Fruit fly (Drosophila melanogaster) whole organism, embryonic: ENCODE data around the gene Snx17.

Experiments
- Abd-B ChIP-seq: fragments of 200-800 bp; sonication (Bioruptor generic); optimal IDR thresholded peaks from 2 replicates; lab custom pipeline; 2018; ENCODE audit warnings: missing biosample characterization, mild to moderate bottlenecking, missing genetic modification characterization, moderate library complexity
- Ada2b ChIP-seq: fragments of 200-800 bp; sonication (Bioruptor generic); IDR thresholded peaks from 2 replicates; pipeline ENCODE4 v1.3.6; 2022; ENCODE audit warnings: missing biosample characterization, missing genetic modification characterization
- CG11723 ChIP-seq: fragments of 200-800 bp; sonication (Bioruptor generic); optimal IDR thresholded peaks from 2 replicates; lab custom pipeline; 2017; ENCODE audit warnings: missing biosample characterization, mild to moderate bottlenecking, missing genetic modification characterization
- CG14050 ChIP-seq: fragments of 200-800 bp; sonication (Bioruptor generic); IDR thresholded peaks from 3 replicates; pipeline ENCODE4 v1.3.6; 2022; ENCODE audit warnings: missing biosample characterization, missing genetic modification characterization
- CG15011 ChIP-seq: fragments of 200-800 bp; sonication (Bioruptor generic); optimal IDR thresholded peaks from 3 replicates; lab custom pipeline; 2018; ENCODE audit warnings: missing biosample characterization, mild to moderate bottlenecking, missing genetic modification characterization
- CG15601 ChIP-seq: fragments of 200-800 bp; sonication (Bioruptor generic); optimal IDR thresholded peaks from 3 replicates; lab custom pipeline; 2019; ENCODE audit warnings: missing biosample characterization, mild to moderate bottlenecking, missing genetic modification characterization, moderate library complexity
- CG16779 ChIP-seq: fragments of 200-800 bp; sonication (Bioruptor generic); IDR thresholded peaks from 2 replicates; pipeline ENCODE4 v1.3.6; 2022; ENCODE audit warnings: missing biosample characterization, missing genetic modification characterization
- CG17612 ChIP-seq: fragments of 200-800 bp; sonication (Bioruptor generic); IDR thresholded peaks from 2 replicates; pipeline ENCODE4 v1.3.6; 2022; ENCODE audit warnings: missing biosample characterization, missing genetic modification characterization
- CG32532 ChIP-seq: fragments of 200-800 bp; sonication (Bioruptor generic); IDR thresholded peaks from 2 replicates; pipeline ENCODE4 v1.3.6; 2022; ENCODE audit warnings: missing biosample characterization, missing genetic modification characterization
- CG3726 ChIP-seq: fragments of 200-800 bp; sonication (Bioruptor generic); IDR thresholded peaks from 3 replicates; pipeline ENCODE4, ENCODE4 v1.3.6; 2022; ENCODE audit warnings: missing biosample characterization, missing genetic modification characterization
- CG4424 ChIP-seq: fragments of 200-800 bp; sonication (Bioruptor generic); optimal IDR thresholded peaks from 3 replicates; lab custom pipeline; 2016; ENCODE audit warnings: missing biosample characterization, missing genetic modification characterization
- CG5180 ChIP-seq: fragments of 200-800 bp; sonication (Bioruptor generic); optimal IDR thresholded peaks from 3 replicates; lab custom pipeline; 2017; ENCODE audit warnings: missing biosample characterization, missing genetic modification characterization, mild to moderate bottlenecking, moderate library complexity, missing genetic modification reagents
- CG5245 ChIP-seq: fragments of 200-800 bp; sonication (Bioruptor generic); optimal IDR thresholded peaks from 3 replicates; lab custom pipeline; 2016; ENCODE audit warnings: missing biosample characterization, missing genetic modification characterization
- CG7372 ChIP-seq: fragments of 200-800 bp; sonication (Bioruptor generic); IDR thresholded peaks from 2 replicates; pipeline ENCODE4 v1.3.6; 2022; ENCODE audit warnings: missing biosample characterization, missing genetic modification characterization
- CG8944 ChIP-seq: fragments of 200-800 bp; sonication (Bioruptor generic); optimal IDR thresholded peaks from 3 replicates; lab custom pipeline; 2016; ENCODE audit warnings: missing biosample characterization, missing genetic modification characterization
- CG9932 ChIP-seq: fragments of 200-800 bp; sonication (Bioruptor generic); IDR thresholded peaks from 2 replicates; pipeline ENCODE4 v1.3.6; 2022; ENCODE audit warnings: missing biosample characterization, missing genetic modification characterization
- Chrac-16 ChIP-seq: fragments of 200-800 bp; sonication (Bioruptor generic); optimal IDR thresholded peaks from 3 replicates; lab custom pipeline; 2016; ENCODE audit warnings: missing biosample characterization, missing genetic modification characterization
- CkIIα-i1 ChIP-seq: fragments of 200-800 bp; sonication (Bioruptor generic); IDR thresholded peaks from 2 replicates; pipeline ENCODE4 v1.3.6; 2022; ENCODE audit warnings: missing biosample characterization, missing genetic modification characterization
- Dad ChIP-seq: fragments of 200-800 bp; sonication (Bioruptor generic); optimal IDR thresholded peaks from 3 replicates; lab custom pipeline; 2016; ENCODE audit warnings: missing biosample characterization, missing genetic modification characterization
- Dip2 ChIP-seq: fragments of 200-800 bp; sonication (Bioruptor generic); IDR thresholded peaks from 2 replicates; pipeline ENCODE4 v1.3.6; 2022; ENCODE audit warnings: missing biosample characterization, missing genetic modification characterization
- Dll ChIP-seq: fragments of 200-800 bp; sonication (Bioruptor generic); IDR thresholded peaks from 4 replicates; pipeline ENCODE4 v1.3.6; 2022; ENCODE audit warnings: missing biosample characterization, missing genetic modification characterization; ENCODE audit not compliant: partially characterized antibody
- Dp ChIP-seq: fragments of 200-800 bp; sonication (Bioruptor generic); optimal IDR thresholded peaks from 2 replicates; lab custom pipeline; 2018; ENCODE audit warnings: missing biosample characterization, mild to moderate bottlenecking, missing genetic modification characterization, moderate library complexity
- Gsc ChIP-seq: fragments of 200-800 bp; sonication (Bioruptor generic); IDR thresholded peaks from 2 replicates; pipeline ENCODE4 v1.3.6; 2022; ENCODE audit warnings: missing biosample characterization, missing genetic modification characterization
- Hmr ChIP-seq: fragments of 200-800 bp; sonication (Bioruptor generic); optimal IDR thresholded peaks from 3 replicates; lab custom pipeline; 2017; ENCODE audit warnings: mild to moderate bottlenecking, missing biosample characterization, missing genetic modification reagents, missing genetic modification characterization
- Hr3 ChIP-seq: fragments of 200-800 bp; sonication (Bioruptor generic); optimal IDR thresholded peaks from 3 replicates; lab custom pipeline; 2016; ENCODE audit warnings: missing biosample characterization, missing genetic modification characterization
- MESR4 ChIP-seq: fragments of 200-800 bp; sonication (Bioruptor generic); optimal IDR thresholded peaks from 2 replicates; lab custom pipeline; 2018; ENCODE audit warnings: missing biosample characterization, mild to moderate bottlenecking, missing genetic modification characterization, moderate library complexity
- NFAT ChIP-seq: fragments of 200-800 bp; sonication (Bioruptor generic); IDR thresholded peaks from 2 replicates; pipeline ENCODE4 v1.3.6; 2022; ENCODE audit warnings: missing biosample characterization, missing genetic modification characterization
- Nf-YB ChIP-seq: fragments of 200-800 bp; sonication (Bioruptor generic); optimal IDR thresholded peaks from 3 replicates; lab custom pipeline; 2019; ENCODE audit warnings: missing biosample characterization, mild to moderate bottlenecking, missing genetic modification characterization, moderate library complexity
- Rfx ChIP-seq: fragments of 200-800 bp; sonication (Bioruptor generic); IDR thresholded peaks from 2 replicates; pipeline ENCODE4 v1.3.6; 2022; ENCODE audit warnings: missing biosample characterization, missing genetic modification characterization
- Ssrp ChIP-seq: fragments of 200-800 bp; sonication (Bioruptor generic); optimal IDR thresholded peaks from 2 replicates; lab custom pipeline; 2018; ENCODE audit warnings: missing biosample characterization, mild to moderate bottlenecking, missing genetic modification characterization, moderate library complexity
- Taf1 ChIP-seq: fragments of 200-800 bp; sonication (Bioruptor generic); IDR thresholded peaks from 2 replicates; pipeline ENCODE4 v1.3.6; 2022; ENCODE audit warnings: missing biosample characterization, missing genetic modification characterization
- Tbp ChIP-seq: fragments of >200 bp; optimal IDR thresholded peaks from 2 replicates; lab custom pipeline; 2018; ENCODE audit warnings: missing biosample characterization, missing genetic modification characterization
- Vsx1 ChIP-seq: fragments of 200-800 bp; sonication (Bioruptor generic); optimal IDR thresholded peaks from 2 replicates; lab custom pipeline; 2017; ENCODE audit warnings: missing biosample characterization, mild to moderate bottlenecking, missing genetic modification characterization, missing genetic modification reagents
- aop ChIP-seq: fragments of 200-800 bp; sonication (Bioruptor generic); IDR thresholded peaks from 2 replicates; pipeline ENCODE4 v1.3.6; 2022; ENCODE audit warnings: missing biosample characterization, missing genetic modification characterization
- cg ChIP-seq: fragments of 200-800 bp; sonication (Bioruptor generic); optimal IDR thresholded peaks from 3 replicates; lab custom pipeline; 2019; ENCODE audit warnings: missing biosample characterization, mild to moderate bottlenecking, missing genetic modification characterization, moderate library complexity
- chif ChIP-seq, 2 experiments: fragments of 200-800 bp; sonication (Bioruptor generic); optimal IDR thresholded peaks; 3 replicates each; lab custom pipeline; 2016; ENCODE audit warnings: missing biosample characterization in 2 of 2, missing genetic modification characterization in 2 of 2
- ci ChIP-seq: fragments of 200-800 bp; sonication (Bioruptor generic); IDR thresholded peaks from 3 replicates; pipeline ENCODE4 v1.3.6; 2022; ENCODE audit warnings: missing biosample characterization, missing genetic modification characterization
- ems ChIP-seq: fragments of 200-800 bp; sonication (Bioruptor generic); optimal IDR thresholded peaks from 3 replicates; lab custom pipeline; 2016; ENCODE audit warnings: missing biosample characterization, missing genetic modification characterization
- en ChIP-seq: fragments of 200-800 bp; sonication (Bioruptor generic); optimal IDR thresholded peaks from 2 replicates; lab custom pipeline; 2016; ENCODE audit warnings: missing biosample characterization, missing genetic modification characterization
- insv ChIP-seq, 2 experiments: fragments of 200-800 bp; sonication (Bioruptor generic); optimal IDR thresholded peaks; 3 replicates each; lab custom pipeline; 2016 to 2018; ENCODE audit warnings: missing biosample characterization in 2 of 2, missing genetic modification characterization in 2 of 2
- lbe ChIP-seq: fragments of 200-800 bp; sonication (Bioruptor generic); optimal IDR thresholded peaks from 2 replicates; lab custom pipeline; 2016; ENCODE audit warnings: missing biosample characterization, mild to moderate bottlenecking, missing genetic modification characterization
- pfk ChIP-seq: fragments of 200-800 bp; sonication (Bioruptor generic); optimal IDR thresholded peaks from 2 replicates; lab custom pipeline; 2018; ENCODE audit warnings: missing biosample characterization, mild to moderate bottlenecking, missing genetic modification characterization, moderate library complexity
- pros ChIP-seq: fragments of 200-800 bp; sonication (Bioruptor generic); optimal IDR thresholded peaks from 3 replicates; lab custom pipeline; 2019; ENCODE audit warnings: missing biosample characterization, mild to moderate bottlenecking, missing genetic modification characterization, moderate library complexity
- sens ChIP-seq: fragments of 200-800 bp; sonication (Bioruptor generic); peaks from one replicate; lab custom pipeline; 2016; ENCODE audit warnings: missing biosample characterization, missing genetic modification characterization
- sens-2 ChIP-seq: fragments of 200-800 bp; sonication (Bioruptor generic); IDR thresholded peaks from 2 replicates; pipeline ENCODE4 v1.3.6; 2022; ENCODE audit warnings: missing biosample characterization, missing genetic modification characterization
- slbo ChIP-seq: fragments of 200-800 bp; sonication (Bioruptor generic); IDR thresholded peaks from 2 replicates; pipeline ENCODE4 v1.3.6; 2022; ENCODE audit warnings: missing biosample characterization, missing genetic modification characterization
- sob ChIP-seq: fragments of 200-800 bp; sonication (Bioruptor generic); IDR thresholded peaks from 2 replicates; pipeline ENCODE4 v1.3.6; 2022; ENCODE audit warnings: missing biosample characterization, missing genetic modification characterization
- stwl ChIP-seq: fragments of 200-800 bp; sonication (Bioruptor generic); optimal IDR thresholded peaks from 3 replicates; lab custom pipeline; 2018; ENCODE audit warnings: missing biosample characterization, mild to moderate bottlenecking, missing genetic modification characterization, moderate library complexity
- trem ChIP-seq: fragments of 200-800 bp; optimal IDR thresholded peaks from 3 replicates; lab custom pipeline; 2019; ENCODE audit warnings: missing biosample characterization, mild to moderate bottlenecking, missing genetic modification characterization, moderate library complexity
- zfh1 ChIP-seq: fragments of 200-800 bp; sonication (Bioruptor generic); IDR thresholded peaks from 3 replicates; pipeline ENCODE4 v1.3.6; 2022; ENCODE audit warnings: missing biosample characterization, missing genetic modification characterization

Snx17 gene

DNA sequence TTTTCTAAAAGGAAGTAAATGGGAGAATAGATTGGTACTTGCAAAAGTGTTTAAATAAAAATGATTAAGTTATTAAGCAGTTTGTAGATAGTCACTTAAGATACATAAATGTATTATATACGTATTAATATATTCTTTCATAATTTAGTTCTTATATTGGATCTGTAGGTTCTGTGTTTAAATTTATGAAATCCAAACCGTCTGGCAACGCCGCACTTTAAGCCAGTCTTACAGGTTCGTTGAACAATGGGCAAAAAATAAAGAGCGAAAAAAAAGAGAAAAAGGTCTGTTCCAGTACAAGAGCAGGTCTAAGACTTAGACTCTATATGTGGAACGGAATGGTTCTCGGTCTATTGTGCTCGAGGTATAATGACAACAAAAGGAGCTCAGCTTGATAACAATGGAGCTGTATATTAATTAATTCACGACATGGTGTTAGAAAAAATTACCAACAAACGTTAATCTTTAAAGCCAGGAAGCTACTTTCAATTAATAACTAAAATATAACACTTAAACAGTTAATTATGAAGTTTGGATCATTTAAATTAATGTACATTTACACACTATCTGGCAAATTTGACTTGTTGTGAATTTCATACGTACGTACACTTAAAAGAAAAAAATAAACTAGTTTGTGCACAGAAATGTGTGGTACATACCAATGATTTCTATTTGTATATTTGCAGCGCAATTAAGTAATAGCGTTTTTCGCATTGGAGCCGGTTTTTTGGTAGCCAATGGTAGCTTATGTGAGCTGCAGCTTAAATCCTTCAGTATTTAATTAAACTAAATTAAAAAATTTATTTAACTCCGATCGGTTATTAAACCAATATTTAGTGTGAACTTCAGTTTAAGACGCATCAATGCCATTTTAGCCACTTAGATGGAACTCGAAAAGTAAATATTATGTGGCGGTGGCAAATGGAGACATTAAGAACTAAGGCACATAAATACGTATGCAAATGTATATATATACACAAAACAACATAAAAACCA lies 2.3 kb upstream of the Snx17 start, which contains the start of gene CG5731 (continued):
- no peak for TF ChIP-seq Taf1 (GFP tag; lab: Robert Waterston, UW)
- no peak for TF ChIP-seq Abd-B
- TF ChIP-seq pfk (GFP tag; lab: Kevin White, UChicago), result peak; percentile 89
- no peak for TF ChIP-seq Hmr
- TF ChIP-seq CG5180 (GFP tag; lab: Kevin White, UChicago), result no peak
- TF ChIP-seq stwl, result peak; percentile 41
- peak; percentile 6 for TF ChIP-seq CG15601 (tag; lab: Kevin White, UChicago)
- no peak for TF ChIP-seq CG3726 (GFP tag; lab: Robert Waterston, UW)
- peak; percentile 36 for TF ChIP-seq lbe (GFP tag; lab: Kevin White, UChicago)
- no peak for TF ChIP-seq CG14050
- no peak for TF ChIP-seq Hr3 (GFP tag; lab: Kevin White, UChicago)
- TF ChIP-seq sens (GFP tag; lab: Kevin White, UChicago), result peak; percentile 85
- TF ChIP-seq MESR4 (GFP tag; lab: Kevin White, UChicago), result no peak
- no peak for TF ChIP-seq Ada2b
- no peak for TF ChIP-seq aop (GFP tag; lab: Robert Waterston, UW)
- TF ChIP-seq chif (GFP tag; optimal IDR thresholded peaks at IDR 0.05; lab: Kevin White, UChicago), result no peak
- TF ChIP-seq trem (tag; lab: Kevin White, UChicago), result peak; percentile 10
- TF ChIP-seq CG7372 (GFP tag; lab: Robert Waterston, UW), result no peak
- TF ChIP-seq CG5245 (GFP tag; lab: Kevin White, UChicago), result no peak
- no peak for TF ChIP-seq ci (GFP tag; lab: Robert Waterston, UW)
- TF ChIP-seq Dip2 (GFP tag; lab: Robert Waterston, UW), result no peak
- no peak for TF ChIP-seq CG17612
- no peak for TF ChIP-seq Gsc (GFP tag; lab: Robert Waterston, UW)
- no peak for TF ChIP-seq CG8944 (GFP tag; lab: Kevin White, UChicago)
- TF ChIP-seq en, result no peak
- TF ChIP-seq Nf-YB, result no peak
- no peak for TF ChIP-seq sob (GFP tag; lab: Robert Waterston, UW)
- TF ChIP-seq sens-2 (GFP tag; lab: Robert Waterston, UW), result no peak
- TF ChIP-seq zfh1, result no peak
- no peak for TF ChIP-seq ems
- TF ChIP-seq NFAT, result no peak
- peak; percentile 14 for TF ChIP-seq pros
- no peak for TF ChIP-seq insv (GFP tag; optimal IDR thresholded peaks at IDR 0.05; lab: Kevin White, UChicago)
- peak; percentile 48; the same call in 1 of the 2 replicates for TF ChIP-seq CG9932 (GFP tag; lab: Robert Waterston, UW)
- no peak for TF ChIP-seq Chrac-16 (GFP tag; lab: Kevin White, UChicago)
- TF ChIP-seq CG32532 (GFP tag; lab: Robert Waterston, UW), result no peak
- no peak for TF ChIP-seq Dp
- TF ChIP-seq Rfx (GFP tag; lab: Robert Waterston, UW), result no peak
- no peak for TF ChIP-seq CG16779
- TF ChIP-seq CG11723 (GFP tag; lab: Kevin White, UChicago), result no peak
- TF ChIP-seq CG15011 (GFP tag; lab: Kevin White, UChicago), result no peak
- TF ChIP-seq Ssrp, result no peak
- no peak for TF ChIP-seq Vsx1
- TF ChIP-seq Tbp (GFP tag; lab: Kevin White, UChicago), result no peak
- no peak for TF ChIP-seq CG4424
- TF ChIP-seq Dll (GFP tag; lab: Robert Waterston, UW), result no peak
- no peak for TF ChIP-seq Dad (GFP tag; lab: Kevin White, UChicago)
- no peak for TF ChIP-seq cg
- no peak for TF ChIP-seq slbo (GFP tag; lab: Robert Waterston, UW)
- TF ChIP-seq CkIIα-i1 (GFP tag; lab: Robert Waterston, UW), result no peak
